Worm (Caenorhabditis elegans): ENCODE measurements around the gene Y17G7B.22.
A peak's percentile ranks its signal among the peaks of the same experiment; 100 is the strongest.

Y17G7B.22 gene

DNA sequence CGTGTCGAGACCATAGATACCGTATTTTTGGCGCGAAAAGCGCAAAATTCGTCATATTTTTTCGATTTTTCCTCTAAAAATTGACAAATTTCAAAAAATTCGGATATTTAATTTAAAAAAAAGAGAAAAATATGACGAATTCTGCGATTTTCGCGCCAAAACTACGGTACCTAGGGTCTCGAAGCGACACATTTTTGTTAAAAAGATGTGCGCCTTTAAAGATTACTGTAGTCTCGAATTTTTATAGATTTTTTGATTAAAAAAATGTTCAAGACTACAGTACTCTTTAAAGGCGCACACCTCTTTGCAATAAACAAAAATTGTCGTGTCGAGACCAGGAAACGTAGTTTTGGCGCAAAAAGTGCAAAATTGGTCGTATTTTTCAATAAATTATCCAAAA, 31.8 kb upstream of the Y17G7B.22 start:
- TF ChIP-seq jun-1 (tag; optimal IDR thresholded peaks at IDR 0.05) (no peak), elt-2 (tag; optimal IDR thresholded peaks at IDR 0.05) (no peak), lsy-12 (tag; optimal IDR thresholded peaks at IDR 0.05) (no peak), unc-39 (tag; optimal IDR thresholded peaks at IDR 0.05) (no peak), nhr-28 (tag; optimal IDR thresholded peaks at IDR 0.05) (no peak), nhr-25 (tag; optimal IDR thresholded peaks at IDR 0.05) (no peak), snpc-4 (tag; optimal IDR thresholded peaks at IDR 0.05) (no peak), nhr-12 (tag; optimal IDR thresholded peaks at IDR 0.05) (no peak), ceh-82 (tag; optimal IDR thresholded peaks at IDR 0.05) (no peak), aly-2 (tag; optimal IDR thresholded peaks at IDR 0.05) (no peak), ZK546.5 (tag; optimal IDR thresholded peaks at IDR 0.05) (no peak), pha-4 (tag; optimal IDR thresholded peaks at IDR 0.05) (no peak), sea-2 (GFP tag; optimal IDR thresholded peaks at IDR 0.05) (no peak), elt-1 (tag; optimal IDR thresholded peaks at IDR 0.05) (no peak), nfya-1 (tag; optimal IDR thresholded peaks at IDR 0.05; ENCODE audit: insufficient read depth) (no peak), zag-1 (tag; optimal IDR thresholded peaks at IDR 0.05) (no peak), lin-39 (tag; optimal IDR thresholded peaks at IDR 0.05) (no peak)

DNA sequence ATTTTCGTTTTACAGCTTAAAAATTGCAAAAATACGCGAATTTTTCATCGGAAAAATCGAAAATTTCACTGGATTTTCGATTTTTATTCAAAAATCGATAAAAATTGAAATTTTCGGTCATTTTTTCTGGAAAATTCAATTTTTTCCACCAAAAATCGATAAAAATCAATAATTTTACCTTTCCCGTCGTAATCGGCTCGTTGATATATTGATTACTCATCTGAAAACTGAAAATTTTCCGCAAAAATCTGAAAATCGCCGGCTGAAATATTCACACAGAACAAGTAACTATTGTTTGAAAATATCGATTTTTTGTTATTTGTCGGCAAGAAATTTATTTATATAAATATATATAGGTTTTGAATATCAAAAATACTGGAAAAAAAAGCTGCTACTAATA, 31.3 kb upstream of the Y17G7B.22 start, which contains the start of gene cyn-16:
Gene cyn-16, minus strand, starts transcription at position 227 of the 400 bp plus-strand sequence.
- TF ChIP-seq ceh-28 (tag; optimal IDR thresholded peaks at IDR 0.05): peak; percentile 73
- TF ChIP-seq unc-39 (tag; optimal IDR thresholded peaks at IDR 0.05): no peak
- TF ChIP-seq ama-1 (optimal IDR thresholded peaks at IDR 0.05): peak; percentile 44

ce11 chrII:12039039-12039438, 28.8 kb upstream of the Y17G7B.22 start, which contains the start of gene tpi-1:
Gene tpi-1, minus strand, starts transcription at chrII:12039139.
- no peak for TF ChIP-seq elt-2 (tag; optimal IDR thresholded peaks at IDR 0.05)
- no peak for TF ChIP-seq lsy-12 (tag; optimal IDR thresholded peaks at IDR 0.05)
- TF ChIP-seq hmg-11 (tag; optimal IDR thresholded peaks at IDR 0.05): no peak
- TF ChIP-seq nhr-12 (tag; optimal IDR thresholded peaks at IDR 0.05): no peak
- TF ChIP-seq unc-39 (tag; optimal IDR thresholded peaks at IDR 0.05): no peak
- TF ChIP-seq R02D3.7 (tag; optimal IDR thresholded peaks at IDR 0.05): no peak
- no peak for TF ChIP-seq nhr-43 (tag; optimal IDR thresholded peaks at IDR 0.05; ENCODE audit: poor library complexity, severe bottlenecking)
- no peak for TF ChIP-seq mml-1 (tag; optimal IDR thresholded peaks at IDR 0.05)
- no peak for TF ChIP-seq sea-2 (GFP tag; optimal IDR thresholded peaks at IDR 0.05)
- TF ChIP-seq nhr-76 (tag; optimal IDR thresholded peaks at IDR 0.05): no peak
- TF ChIP-seq lin-15B (tag; optimal IDR thresholded peaks at IDR 0.05): no peak
- no peak for TF ChIP-seq ama-1 (optimal IDR thresholded peaks at IDR 0.05)
- no peak for TF ChIP-seq unc-62 (GFP tag; optimal IDR thresholded peaks at IDR 0.05)

- TF ChIP-seq hmg-11 (tag; optimal IDR thresholded peaks at IDR 0.05) (peak; percentile 80), jun-1 (tag; optimal IDR thresholded peaks at IDR 0.05) (peak; percentile 30), pqm-1 (tag; optimal IDR thresholded peaks at IDR 0.05) (peak; percentile 90), ama-1 (optimal IDR thresholded peaks at IDR 0.05) (peak; percentile 80), nfya-1 (tag; optimal IDR thresholded peaks at IDR 0.05; ENCODE audit: insufficient read depth) (peak; percentile 77), egl-27 (tag; optimal IDR thresholded peaks at IDR 0.05) (no peak), ceh-82 (tag; optimal IDR thresholded peaks at IDR 0.05) (no peak), snpc-4 (tag; optimal IDR thresholded peaks at IDR 0.05) (peak; percentile 27), lin-39 (tag; optimal IDR thresholded peaks at IDR 0.05) (peak; percentile 66), pha-4 (tag; optimal IDR thresholded peaks at IDR 0.05) (peak; percentile 73), ceh-28 (tag; optimal IDR thresholded peaks at IDR 0.05) (peak; percentile 10), elt-2 (tag; optimal IDR thresholded peaks at IDR 0.05) (peak; percentile 90), nhr-43 (tag; optimal IDR thresholded peaks at IDR 0.05; ENCODE audit: poor library complexity, severe bottlenecking) (peak; percentile 3), eor-1 (tag; optimal IDR thresholded peaks at IDR 0.05) (no peak), nhr-25 (tag; optimal IDR thresholded peaks at IDR 0.05) (no peak), nhr-11 (tag; optimal IDR thresholded peaks at IDR 0.05) (no peak), egl-5 (tag; optimal IDR thresholded peaks at IDR 0.05) (no peak), ceh-9 (tag; optimal IDR thresholded peaks at IDR 0.05) (no peak), lin-15B (tag; optimal IDR thresholded peaks at IDR 0.05) (peak; percentile 68)
Measured at ce11 chrII:12040167-12040566, 27.7 kb upstream of the Y17G7B.22 start.

DNA sequence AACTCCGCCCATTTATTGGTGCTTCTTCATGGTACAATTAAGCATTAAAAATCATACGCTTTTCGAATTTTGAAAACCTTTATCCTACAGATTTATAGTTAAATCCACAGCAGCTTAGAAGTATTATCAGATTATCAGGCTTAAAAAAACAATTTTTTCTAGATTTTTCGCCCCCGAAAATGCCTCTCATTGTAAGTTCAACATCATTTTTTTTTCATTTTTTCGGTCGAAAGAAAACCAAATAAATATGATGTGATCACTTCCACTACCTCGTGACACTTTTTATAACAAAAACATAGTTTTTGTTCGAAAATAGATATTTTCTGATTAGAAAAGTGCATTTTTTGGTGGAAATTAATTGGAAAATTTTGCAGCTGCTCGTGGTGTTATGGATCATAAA, 26.7 kb upstream of the Y17G7B.22 start:
- TF ChIP-seq fos-1 (tag; optimal IDR thresholded peaks at IDR 0.05): no peak
- TF ChIP-seq ceh-16 (tag; optimal IDR thresholded peaks at IDR 0.05): no peak
- peak; percentile 25 for TF ChIP-seq pha-4 (tag; optimal IDR thresholded peaks at IDR 0.05)
- TF ChIP-seq lsy-12 (tag; optimal IDR thresholded peaks at IDR 0.05): no peak

All from whole organism, L3 larva.